Worm (Caenorhabditis elegans): ENCODE measurements around the gene B0280.11.

B0280.11 gene

ce11 chrIII:7138178-7138577 is at the start of gene B0280.11:
Gene B0280.11 (minus strand): TSS chrIII:7138278.
- no peak for TF ChIP-seq unc-62 (GFP tag; optimal IDR thresholded peaks at IDR 0.05)
- TF ChIP-seq ceh-39 (tag; optimal IDR thresholded peaks at IDR 0.05) = no peak
- no peak for TF ChIP-seq cnd-1 (tag; optimal IDR thresholded peaks at IDR 0.05)

- TF ChIP-seq unc-120 (tag; optimal IDR thresholded peaks at IDR 0.05; ENCODE audit: poor library complexity, severe bottlenecking) (no peak), nhr-28 (tag; optimal IDR thresholded peaks at IDR 0.05) (no peak), mab-5 (tag; optimal IDR thresholded peaks at IDR 0.05) (no peak), snpc-4 (tag; optimal IDR thresholded peaks at IDR 0.05) (no peak), bed-3 (GFP tag; optimal IDR thresholded peaks at IDR 0.05) (no peak), unc-39 (tag; optimal IDR thresholded peaks at IDR 0.05) (no peak), ceh-39 (tag; optimal IDR thresholded peaks at IDR 0.05) (no peak), sem-2 (GFP tag; optimal IDR thresholded peaks at IDR 0.05) (no peak)
Observed at ce11 chrIII:7185473-7185872, 47.4 kb upstream of the B0280.11 start, which contains the start of gene F37C12.14. Gene F37C12.14 (minus strand): TSS chrIII:7185573.

ce11 chrIII:7184022-7184421 is 45.9 kb upstream of the B0280.11 start, which contains the start of gene yju-2:
Gene yju-2 (plus strand): TSS chrIII:7184336.
- TF ChIP-seq ces-1 (GFP tag; optimal IDR thresholded peaks at IDR 0.05) (peak; percentile 69), lin-32 (GFP tag; optimal IDR thresholded peaks at IDR 0.05) (no peak), ceh-83 (GFP tag; optimal IDR thresholded peaks at IDR 0.05) (no peak), pha-4 (tag; optimal IDR thresholded peaks at IDR 0.05) (peak; percentile 82), nhr-237 (tag; optimal IDR thresholded peaks at IDR 0.05) (peak; percentile 47), tbx-8 (GFP tag; optimal IDR thresholded peaks at IDR 0.05) (no peak), elt-1 (tag; optimal IDR thresholded peaks at IDR 0.05; ENCODE audit: borderline replicate concordance, insufficient read depth) (no peak), ceh-39 (tag; optimal IDR thresholded peaks at IDR 0.05) (peak; percentile 24), lsy-2 (tag; optimal IDR thresholded peaks at IDR 0.05) (peak; percentile 70), unc-120 (tag; optimal IDR thresholded peaks at IDR 0.05; ENCODE audit: poor library complexity, severe bottlenecking) (no peak), ceh-43 (GFP tag; optimal IDR thresholded peaks at IDR 0.05) (no peak), zip-8 (tag; optimal IDR thresholded peaks at IDR 0.05) (no peak), sptf-1 (tag; optimal IDR thresholded peaks at IDR 0.05) (peak; percentile 4)

ce11 chrIII:7181822-7182221 is 43.7 kb upstream of the B0280.11 start, which contains the start of gene epg-4:
Gene epg-4 (plus strand): TSS chrIII:7182167.
- TF ChIP-seq tbx-8 (GFP tag; optimal IDR thresholded peaks at IDR 0.05) (no peak), hlh-1 (tag; optimal IDR thresholded peaks at IDR 0.05) (peak; percentile 8), lsy-2 (tag; optimal IDR thresholded peaks at IDR 0.05) (peak; percentile 7), sptf-1 (tag; optimal IDR thresholded peaks at IDR 0.05) (peak; percentile 41), mls-2 (tag; optimal IDR thresholded peaks at IDR 0.05) (peak; percentile 12), lin-13 (tag; optimal IDR thresholded peaks at IDR 0.05) (no peak), mep-1 (tag; optimal IDR thresholded peaks at IDR 0.05) (peak; percentile 67), ham-2 (GFP tag; optimal IDR thresholded peaks at IDR 0.05) (no peak), zip-8 (tag; optimal IDR thresholded peaks at IDR 0.05) (no peak)

- TF ChIP-seq unc-39 (tag; optimal IDR thresholded peaks at IDR 0.05) = no peak
- TF ChIP-seq drap-1 (GFP tag; optimal IDR thresholded peaks at IDR 0.05) = no peak
- no peak for TF ChIP-seq pha-4 (tag; optimal IDR thresholded peaks at IDR 0.05)
- no peak for TF ChIP-seq nhr-2 (tag; optimal IDR thresholded peaks at IDR 0.05)
- TF ChIP-seq flh-1 (GFP tag; optimal IDR thresholded peaks at IDR 0.05) = no peak
- no peak for TF ChIP-seq ceh-83 (GFP tag; optimal IDR thresholded peaks at IDR 0.05)
- no peak for TF ChIP-seq ces-1 (GFP tag; optimal IDR thresholded peaks at IDR 0.05)
- no peak for TF ChIP-seq nhr-12 (tag; optimal IDR thresholded peaks at IDR 0.05)
- TF ChIP-seq elt-3 (tag; optimal IDR thresholded peaks at IDR 0.05) = no peak
- TF ChIP-seq elt-1 (tag; optimal IDR thresholded peaks at IDR 0.05; ENCODE audit: borderline replicate concordance, insufficient read depth) = no peak
- TF ChIP-seq bed-3 (GFP tag; optimal IDR thresholded peaks at IDR 0.05) = no peak
Observed at ce11 chrIII:7180613-7181012, 42.5 kb upstream of the B0280.11 start, which contains the start of gene ndab-2. Gene ndab-2 (plus strand): TSS chrIII:7180752.
